Fruit fly (Drosophila melanogaster) whole organism, embryonic: ENCODE results near the gene ball.

ENCODE experiments used
- BtbVII ChIP-seq: fragments of 200-800 bp; sonication (Bioruptor generic); optimal IDR thresholded peaks from 3 replicates; lab custom pipeline; 2017; ENCODE audit warnings: missing biosample characterization, mild to moderate bottlenecking, missing genetic modification characterization
- Xbp1 ChIP-seq: fragments of 200-800 bp; sonication (Bioruptor generic); optimal IDR thresholded peaks from 3 replicates; lab custom pipeline; 2016; ENCODE audit warnings: missing biosample characterization, mild to moderate bottlenecking, missing genetic modification characterization
- fru ChIP-seq: fragments of >200 bp; optimal IDR thresholded peaks from 2 replicates; lab custom pipeline; 2017
- yki ChIP-seq: fragments of >200 bp; optimal IDR thresholded peaks from 3 replicates; lab custom pipeline; 2018

DNA sequence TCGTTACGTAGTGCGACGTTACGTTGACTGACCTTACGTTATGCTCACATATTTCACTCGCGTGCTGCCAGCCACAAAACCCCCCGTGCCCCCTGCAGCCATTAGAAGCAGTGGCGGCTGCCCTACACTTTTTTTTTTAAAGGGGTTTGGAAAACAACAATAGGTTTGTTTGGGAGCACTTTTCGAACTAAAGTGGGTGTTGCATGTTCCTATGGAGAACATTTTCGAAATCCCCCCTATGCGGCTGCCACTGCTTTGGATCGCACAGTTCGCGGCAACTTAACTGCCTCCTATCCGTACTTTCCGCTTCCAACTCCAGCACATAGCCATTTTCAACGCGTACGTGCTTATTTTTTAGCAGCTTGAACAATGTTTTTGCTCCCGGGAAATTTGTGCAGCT lies 12.9 kb downstream of the ball start:
- no peak for TF ChIP-seq BtbVII (GFP tag; lab: Kevin White, UChicago)
- TF ChIP-seq fru = no peak
- TF ChIP-seq yki (lab: Kevin White, UChicago) = no peak
- peak; percentile 26 for TF ChIP-seq Xbp1
